Fruit fly (Drosophila melanogaster) whole organism, prepupa: ENCODE data around the gene CG31178.
A peak's percentile ranks its signal among the peaks of the same experiment; 100 is the strongest.

Experiments used
- CG10631 ChIP-seq: fragments of 200-800 bp; sonication (Bioruptor generic); optimal IDR thresholded peaks from 2 replicates; lab custom pipeline; 2016; ENCODE audit warnings: missing biosample characterization, missing genetic modification characterization
- CG3032 ChIP-seq: fragments of 200-800 bp; optimal IDR thresholded peaks from 2 replicates; lab custom pipeline; 2019; ENCODE audit warnings: missing biosample characterization, mild to moderate bottlenecking, missing genetic modification characterization, moderate library complexity
- CG3919 ChIP-seq: fragments of 200-800 bp; sonication (Bioruptor generic); optimal IDR thresholded peaks from 3 replicates; lab custom pipeline; 2016; ENCODE audit warnings: missing biosample characterization, missing genetic modification characterization
- CG6808 ChIP-seq: fragments of 200-800 bp; sonication (Bioruptor generic); optimal IDR thresholded peaks from 3 replicates; lab custom pipeline; 2017; ENCODE audit warnings: missing biosample characterization, missing genetic modification characterization, mild to moderate bottlenecking, moderate library complexity, missing genetic modification reagents
- CG6854 ChIP-seq: fragments of 200-800 bp; sonication (Bioruptor generic); optimal IDR thresholded peaks from 2 replicates; lab custom pipeline; 2017; ENCODE audit warnings: missing biosample characterization, mild to moderate bottlenecking, missing genetic modification characterization
- CG7368 ChIP-seq: fragments of 200-800 bp; sonication (Bioruptor generic); optimal IDR thresholded peaks from 3 replicates; lab custom pipeline; 2016; ENCODE audit warnings: missing biosample characterization, missing genetic modification characterization
- Eip93F ChIP-seq: fragments of 200-800 bp; sonication (Bioruptor generic); optimal IDR thresholded peaks from 2 replicates; lab custom pipeline; 2016; ENCODE audit warnings: missing biosample characterization, mild to moderate bottlenecking, missing genetic modification characterization
- Gug ChIP-seq: fragments of 200-800 bp; sonication (Bioruptor generic); IDR thresholded peaks from 2 replicates; pipeline ENCODE4 v1.3.6; 2022; ENCODE audit warnings: missing biosample characterization, missing genetic modification characterization
- Met ChIP-seq: fragments of 200-800 bp; sonication (Bioruptor generic); optimal IDR thresholded peaks from 3 replicates; lab custom pipeline; 2016; ENCODE audit warnings: missing biosample characterization, missing genetic modification characterization
- OdsH ChIP-seq: fragments of 200-800 bp; sonication (Bioruptor generic); optimal IDR thresholded peaks from 3 replicates; lab custom pipeline; 2016; ENCODE audit warnings: missing biosample characterization, missing genetic modification characterization
- achi ChIP-seq: fragments of 200-800 bp; sonication (Bioruptor generic); optimal IDR thresholded peaks from 3 replicates; lab custom pipeline; 2016; ENCODE audit warnings: missing biosample characterization, missing genetic modification characterization
- dac ChIP-seq: fragments of 200-800 bp; sonication (Bioruptor generic); optimal IDR thresholded peaks from 2 replicates; lab custom pipeline; 2017; ENCODE audit warnings: missing biosample characterization, mild to moderate bottlenecking, missing genetic modification characterization
- lz ChIP-seq: fragments of 200-800 bp; sonication (Bioruptor generic); optimal IDR thresholded peaks from 3 replicates; lab custom pipeline; 2016; ENCODE audit warnings: missing biosample characterization, missing genetic modification characterization

DNA sequence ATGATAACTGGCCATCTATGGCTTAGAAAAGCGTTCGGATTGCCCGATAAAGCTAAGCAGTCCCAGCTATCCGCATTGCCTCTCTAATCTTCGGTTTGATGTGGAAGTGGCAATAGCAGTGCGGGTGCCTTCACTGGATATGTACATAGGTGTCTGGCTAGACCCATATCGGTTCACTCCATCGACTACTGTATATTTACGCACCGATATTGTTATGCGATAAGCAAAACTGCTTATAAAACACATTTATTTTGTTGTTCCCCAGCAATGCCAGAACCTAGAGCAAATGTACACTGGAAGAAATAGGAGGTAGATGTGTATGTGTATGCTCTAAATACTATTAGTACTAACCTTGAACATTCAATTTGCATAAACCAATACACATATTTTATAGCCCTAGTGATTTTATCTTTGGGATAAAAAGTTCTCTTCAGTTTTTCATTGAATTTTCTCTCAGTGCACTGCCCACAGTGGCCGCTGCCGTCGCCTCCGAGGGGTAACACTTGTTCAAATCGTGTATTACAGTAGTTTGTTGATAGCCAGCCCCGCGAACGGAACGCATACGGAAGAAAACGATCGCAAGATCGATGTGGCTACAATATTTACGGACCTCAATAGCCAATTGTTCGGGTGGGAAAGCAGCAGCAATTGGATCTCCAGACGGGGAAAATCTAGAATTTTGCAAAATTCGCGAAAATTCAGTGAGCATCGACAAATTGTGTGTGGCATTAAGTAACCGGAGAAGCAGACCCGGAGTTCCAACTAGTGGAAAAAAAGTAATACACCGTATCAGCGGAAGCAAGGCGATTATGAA lies 3.2 kb upstream of the CG31178 start, which contains the start of gene CG31431:
- TF ChIP-seq CG10631: peak; percentile 77
- peak; percentile 75 for TF ChIP-seq CG6808 (GFP tag; lab: Kevin White, UChicago)
- peak; percentile 73 for TF ChIP-seq CG7368 (GFP tag; lab: Kevin White, UChicago)
- peak; percentile 52 for TF ChIP-seq Met
- no peak for TF ChIP-seq Eip93F (GFP tag; lab: Kevin White, UChicago)
- peak; percentile 93 for TF ChIP-seq Gug
- TF ChIP-seq CG3919 (GFP tag; lab: Kevin White, UChicago): peak; percentile 88
- peak; percentile 81 for TF ChIP-seq CG3032 (tag; lab: Kevin White, UChicago)
- peak; percentile 79 for TF ChIP-seq achi (GFP tag; lab: Kevin White, UChicago)
- peak; percentile 84 for TF ChIP-seq OdsH
- peak; percentile 53 for TF ChIP-seq lz
- TF ChIP-seq dac (GFP tag; lab: Kevin White, UChicago): peak; percentile 30
- no peak for TF ChIP-seq CG6854 (GFP tag; lab: Kevin White, UChicago)
